Fruit fly (Drosophila melanogaster) whole organism, pupa: ENCODE measurements around the gene CG4757.

Experiments used
- CG13204 ChIP-seq: fragments of 200-800 bp; sonication (Bioruptor generic); optimal IDR thresholded peaks from 2 replicates; lab custom pipeline; 2018; ENCODE audit warnings: missing biosample characterization, mild to moderate bottlenecking, missing genetic modification characterization, moderate library complexity
- CG14655 ChIP-seq: fragments of 200-800 bp; sonication (Bioruptor generic); optimal IDR thresholded peaks from 3 replicates; lab custom pipeline; 2017; ENCODE audit warnings: mild to moderate bottlenecking, missing biosample characterization, missing genetic modification reagents, missing genetic modification characterization
- CG15710 ChIP-seq: fragments of 200-800 bp; sonication (Bioruptor generic); optimal IDR thresholded peaks from 2 replicates; lab custom pipeline; 2018; ENCODE audit warnings: missing biosample characterization, mild to moderate bottlenecking, missing genetic modification characterization, moderate library complexity
- CG17806 ChIP-seq: fragments of 200-800 bp; sonication (Bioruptor generic); optimal IDR thresholded peaks from 2 replicates; lab custom pipeline; 2018; ENCODE audit warnings: missing biosample characterization, mild to moderate bottlenecking, missing genetic modification characterization, moderate library complexity
- CG32121 ChIP-seq: fragments of 200-800 bp; sonication (Bioruptor generic); IDR thresholded peaks from 2 replicates; pipeline ENCODE4 v1.3.6; 2022; ENCODE audit warnings: missing biosample characterization, missing genetic modification characterization
- CG34367 ChIP-seq: fragments of 200-800 bp; sonication (Bioruptor generic); optimal IDR thresholded peaks from 2 replicates; lab custom pipeline; 2018; ENCODE audit warnings: missing biosample characterization, mild to moderate bottlenecking, missing genetic modification characterization
- CG4496 ChIP-seq: fragments of 200-800 bp; sonication (Bioruptor generic); IDR thresholded peaks from 3 replicates; pipeline ENCODE4 v1.3.6; 2022; ENCODE audit warnings: missing biosample characterization, missing genetic modification characterization
- CG8159 ChIP-seq: fragments of 200-800 bp; sonication (Bioruptor generic); optimal IDR thresholded peaks from 3 replicates; lab custom pipeline; 2018; ENCODE audit warnings: missing biosample characterization, mild to moderate bottlenecking, missing genetic modification characterization, moderate library complexity
- CG8301 ChIP-seq: fragments of 200-800 bp; sonication (Bioruptor generic); optimal IDR thresholded peaks from 2 replicates; lab custom pipeline; 2018; ENCODE audit warnings: missing biosample characterization, mild to moderate bottlenecking, missing genetic modification characterization
- CG9948 ChIP-seq: fragments of 200-800 bp; sonication (Bioruptor generic); optimal IDR thresholded peaks from 2 replicates; lab custom pipeline; 2018; ENCODE audit warnings: missing biosample characterization, mild to moderate bottlenecking, missing genetic modification characterization, moderate library complexity
- EcR ChIP-seq: fragments of 200-800 bp; sonication (Bioruptor generic); optimal IDR thresholded peaks from 3 replicates; lab custom pipeline; 2019; ENCODE audit warnings: missing biosample characterization, missing genetic modification characterization, mild to moderate bottlenecking, moderate library complexity, missing genetic modification reagents
- Pif1A ChIP-seq: fragments of 200-800 bp; sonication (Bioruptor generic); optimal IDR thresholded peaks from 3 replicates; lab custom pipeline; 2016; ENCODE audit warnings: missing biosample characterization, missing genetic modification characterization
- Snoo ChIP-seq: fragments of 200-800 bp; sonication (Bioruptor generic); optimal IDR thresholded peaks from 3 replicates; lab custom pipeline; 2017; ENCODE audit warnings: missing biosample characterization, mild to moderate bottlenecking, missing genetic modification characterization, inconsistent platforms
- fd96Ca ChIP-seq: fragments of 200-800 bp; sonication (Bioruptor generic); IDR thresholded peaks from 3 replicates; pipeline ENCODE4 v1.3.6; 2022; ENCODE audit warnings: missing biosample characterization, missing genetic modification characterization

- TF ChIP-seq CG4496 (GFP tag; lab: Robert Waterston, UW) (no peak), CG8301 (tag; lab: Kevin White, UChicago) (no peak), CG13204 (no peak), CG15710 (tag; lab: Kevin White, UChicago) (no peak), Snoo (no peak), EcR (GFP tag; lab: Kevin White, UChicago) (no peak), CG17806 (no peak), CG8159 (no peak), CG9948 (tag; lab: Kevin White, UChicago) (no peak), CG14655 (GFP tag; lab: Kevin White, UChicago) (no peak), CG32121 (GFP tag; lab: Robert Waterston, UW) (no peak), fd96Ca (GFP tag; lab: Robert Waterston, UW) (no peak), Pif1A (no peak), CG34367 (tag; lab: Kevin White, UChicago) (no peak)
Observed at dm6 chr3R:11177579-11177978, 16.6 kb downstream of the CG4757 start.
